Fruit fly (Drosophila melanogaster) whole organism, embryonic: Measurements from ENCODE around the gene Rpn12.
A peak's percentile ranks its signal among the peaks of the same experiment; 100 is the strongest.

ENCODE experiments used
- Abd-B ChIP-seq: fragments of 200-800 bp; sonication (Bioruptor generic); optimal IDR thresholded peaks from 2 replicates; lab custom pipeline; 2018; ENCODE audit warnings: missing biosample characterization, mild to moderate bottlenecking, missing genetic modification characterization, moderate library complexity
- Atf-2 ChIP-seq: fragments of 200-800 bp; sonication (Bioruptor generic); optimal IDR thresholded peaks from 2 replicates; lab custom pipeline; 2016; ENCODE audit warnings: missing biosample characterization, missing genetic modification characterization
- CG1024 ChIP-seq: fragments of 200-800 bp; sonication (Bioruptor generic); IDR thresholded peaks from 2 replicates; pipeline ENCODE4 v1.3.6; 2022; ENCODE audit warnings: missing biosample characterization, missing genetic modification characterization
- CG11247 ChIP-seq: fragments of 200-800 bp; sonication (Bioruptor generic); IDR thresholded peaks from 2 replicates; pipeline ENCODE4 v1.3.6; 2022; ENCODE audit warnings: missing biosample characterization, missing genetic modification characterization
- CG12299 ChIP-seq: fragments of 200-800 bp; sonication (Bioruptor generic); optimal IDR thresholded peaks from 2 replicates; lab custom pipeline; 2018; ENCODE audit warnings: missing biosample characterization, mild to moderate bottlenecking, missing genetic modification characterization
- CG12744 ChIP-seq: fragments of 200-800 bp; sonication (Bioruptor generic); optimal IDR thresholded peaks from 2 replicates; lab custom pipeline; 2016; ENCODE audit warnings: missing biosample characterization, missing genetic modification characterization
- CG13296 ChIP-seq: fragments of 200-800 bp; sonication (Bioruptor generic); optimal IDR thresholded peaks from 3 replicates; lab custom pipeline; 2018; ENCODE audit warnings: missing biosample characterization, mild to moderate bottlenecking, missing genetic modification characterization
- CG15479 ChIP-seq: fragments of 200-800 bp; sonication (Bioruptor generic); optimal IDR thresholded peaks from 3 replicates; lab custom pipeline; 2019; ENCODE audit warnings: missing biosample characterization, mild to moderate bottlenecking, missing genetic modification characterization, moderate library complexity
- CG17361 ChIP-seq: fragments of 200-800 bp; sonication (Bioruptor generic); IDR thresholded peaks from 3 replicates; pipeline ENCODE4 v1.3.6; 2022; ENCODE audit warnings: missing biosample characterization, missing genetic modification characterization
- CG17568 ChIP-seq: fragments of 200-800 bp; sonication (Bioruptor generic); optimal IDR thresholded peaks from 2 replicates; lab custom pipeline; 2018; ENCODE audit warnings: missing biosample characterization, mild to moderate bottlenecking, missing genetic modification characterization, moderate library complexity
- CG2116 ChIP-seq: fragments of 200-800 bp; sonication (Bioruptor generic); optimal IDR thresholded peaks from 3 replicates; lab custom pipeline; 2018; ENCODE audit warnings: missing biosample characterization, mild to moderate bottlenecking, missing genetic modification characterization
- CG2202 ChIP-seq: fragments of 200-800 bp; sonication (Bioruptor generic); optimal IDR thresholded peaks from 2 replicates; lab custom pipeline; 2018; ENCODE audit warnings: missing biosample characterization, mild to moderate bottlenecking, missing genetic modification characterization
- CG3065 ChIP-seq: fragments of 200-800 bp; sonication (Bioruptor generic); optimal IDR thresholded peaks from 2 replicates; lab custom pipeline; 2016; ENCODE audit warnings: missing biosample characterization, missing genetic modification characterization
- CG3407 ChIP-seq: fragments of 200-800 bp; sonication (Bioruptor generic); optimal IDR thresholded peaks from 2 replicates; lab custom pipeline; 2018; ENCODE audit warnings: missing biosample characterization, mild to moderate bottlenecking, missing genetic modification characterization
- CG3838 ChIP-seq: fragments of 200-800 bp; sonication (Bioruptor generic); optimal IDR thresholded peaks from 3 replicates; lab custom pipeline; 2016; ENCODE audit warnings: missing biosample characterization, missing genetic modification characterization
- CG4617 ChIP-seq: fragments of 200-800 bp; sonication (Bioruptor generic); optimal IDR thresholded peaks from 3 replicates; lab custom pipeline; 2016; ENCODE audit warnings: missing biosample characterization, missing genetic modification characterization, borderline replicate concordance
- CG4820 ChIP-seq: fragments of 200-800 bp; sonication (Bioruptor generic); optimal IDR thresholded peaks from 3 replicates; lab custom pipeline; 2016; ENCODE audit warnings: missing biosample characterization, missing genetic modification characterization
- CG6854 ChIP-seq: fragments of 200-800 bp; sonication (Bioruptor generic); optimal IDR thresholded peaks from 3 replicates; lab custom pipeline; 2017; ENCODE audit warnings: missing biosample characterization, mild to moderate bottlenecking, missing genetic modification characterization
- CG7357 ChIP-seq: fragments of 200-800 bp; sonication (Bioruptor generic); IDR thresholded peaks from 3 replicates; pipeline ENCODE4 v1.3.6; 2022; ENCODE audit warnings: missing biosample characterization, missing genetic modification characterization
- CG9727 ChIP-seq: fragments of 200-800 bp; sonication (Bioruptor generic); optimal IDR thresholded peaks from 3 replicates; lab custom pipeline; 2017; ENCODE audit warnings: missing biosample characterization, mild to moderate bottlenecking, missing genetic modification characterization
- CG9817 ChIP-seq: fragments of 200-800 bp; sonication (Bioruptor generic); optimal IDR thresholded peaks from 2 replicates; lab custom pipeline; 2018; ENCODE audit warnings: missing biosample characterization, mild to moderate bottlenecking, missing genetic modification characterization, moderate library complexity
- CoRest ChIP-seq: fragments of 200-800 bp; sonication (Bioruptor generic); optimal IDR thresholded peaks from 3 replicates; lab custom pipeline; 2018; ENCODE audit warnings: missing biosample characterization, mild to moderate bottlenecking, missing genetic modification characterization, moderate library complexity
- CrebB ChIP-seq: fragments of 200-800 bp; sonication (Bioruptor generic); optimal IDR thresholded peaks from 3 replicates; lab custom pipeline; 2018; ENCODE audit warnings: missing biosample characterization, mild to moderate bottlenecking, missing genetic modification characterization
- D19B ChIP-seq: fragments of 200-800 bp; sonication (Bioruptor generic); optimal IDR thresholded peaks from 2 replicates; lab custom pipeline; 2017; ENCODE audit warnings: missing biosample characterization, mild to moderate bottlenecking, missing genetic modification characterization
- Dfd ChIP-seq, 2 experiments: fragments of >200 bp; optimal IDR thresholded peaks; 2 replicates each; lab custom pipeline; 2017; ENCODE audit warnings: missing biosample characterization in 2 of 2, missing genetic modification characterization in 2 of 2
- Dll ChIP-seq: fragments of 200-800 bp; sonication (Bioruptor generic); IDR thresholded peaks from 4 replicates; pipeline ENCODE4 v1.3.6; 2022; ENCODE audit warnings: missing biosample characterization, missing genetic modification characterization; ENCODE audit not compliant: partially characterized antibody
- Eip74EF ChIP-seq, 2 experiments: fragments of 200-800 bp in 1 of 2; fragments of >200 bp in 1 of 2; sonication (Bioruptor generic) in 1 of 2; optimal IDR thresholded peaks; 2 replicates each; lab custom pipeline; 2017 to 2019; ENCODE audit warnings: missing biosample characterization in 2 of 2, missing genetic modification characterization in 2 of 2, mild to moderate bottlenecking in 1 of 2, moderate library complexity in 1 of 2
- HLHmδ ChIP-seq: fragments of 200-800 bp; sonication (Bioruptor generic); optimal IDR thresholded peaks from 2 replicates; lab custom pipeline; 2018; ENCODE audit warnings: missing biosample characterization, mild to moderate bottlenecking, missing genetic modification characterization, moderate library complexity
- MBD-R2 ChIP-seq: fragments of 200-800 bp; sonication (Bioruptor generic); IDR thresholded peaks from 2 replicates; pipeline ENCODE4 v1.3.6; 2022; ENCODE audit warnings: missing biosample characterization, missing genetic modification characterization
- NK7.1 ChIP-seq: fragments of 200-800 bp; sonication (Bioruptor generic); optimal IDR thresholded peaks from 3 replicates; lab custom pipeline; 2016; ENCODE audit warnings: missing biosample characterization, missing genetic modification characterization
- Ravus ChIP-seq: fragments of 200-800 bp; sonication (Bioruptor generic); IDR thresholded peaks from 2 replicates; pipeline ENCODE4 v1.3.6; 2022; ENCODE audit warnings: missing biosample characterization, missing genetic modification characterization
- ash1 ChIP-seq: fragments of 200-800 bp; sonication (Bioruptor generic); optimal IDR thresholded peaks from 2 replicates; lab custom pipeline; 2018; ENCODE audit warnings: missing biosample characterization, mild to moderate bottlenecking, missing genetic modification characterization
- ci ChIP-seq: fragments of 200-800 bp; sonication (Bioruptor generic); IDR thresholded peaks from 3 replicates; pipeline ENCODE4 v1.3.6; 2022; ENCODE audit warnings: missing biosample characterization, missing genetic modification characterization
- dysf ChIP-seq: fragments of 200-800 bp; sonication (Bioruptor generic); IDR thresholded peaks from 3 replicates; pipeline ENCODE4 v1.3.6; 2022; ENCODE audit warnings: missing biosample characterization, missing genetic modification characterization
- fd102C ChIP-seq: fragments of 200-800 bp; sonication (Bioruptor generic); optimal IDR thresholded peaks from 2 replicates; lab custom pipeline; 2018; ENCODE audit warnings: missing biosample characterization, mild to moderate bottlenecking, missing genetic modification characterization, moderate library complexity
- fd64A ChIP-seq: fragments of 200-800 bp; sonication (Bioruptor generic); optimal IDR thresholded peaks from 3 replicates; lab custom pipeline; 2018; ENCODE audit warnings: missing biosample characterization, mild to moderate bottlenecking, missing genetic modification characterization
- ftz-f1 ChIP-seq: fragments of 200-800 bp; sonication (Bioruptor generic); optimal IDR thresholded peaks from 2 replicates; lab custom pipeline; 2016; ENCODE audit warnings: missing biosample characterization, missing genetic modification characterization
- gro ChIP-seq: fragments of 200-800 bp; sonication (Bioruptor generic); optimal IDR thresholded peaks from 2 replicates; lab custom pipeline; 2016; ENCODE audit warnings: missing biosample characterization, missing genetic modification characterization
- hth ChIP-seq: fragments of >200 bp; optimal IDR thresholded peaks from 2 replicates; lab custom pipeline; 2017; ENCODE audit warnings: inconsistent platforms
- jigr1 ChIP-seq: fragments of 200-800 bp; sonication (Bioruptor generic); IDR thresholded peaks from 3 replicates; pipeline ENCODE4 v1.3.6; 2022; ENCODE audit warnings: missing biosample characterization, missing genetic modification characterization
- mld ChIP-seq: fragments of 200-800 bp; sonication (Bioruptor generic); IDR thresholded peaks from 3 replicates; pipeline ENCODE4 v1.3.6; 2022; ENCODE audit warnings: missing biosample characterization, missing genetic modification characterization; ENCODE audit not compliant: partially characterized antibody
- otp ChIP-seq: fragments of 200-800 bp; sonication (Bioruptor generic); IDR thresholded peaks from 3 replicates; pipeline ENCODE4, ENCODE4 v1.3.6; 2022; ENCODE audit warnings: missing biosample characterization, missing genetic modification characterization
- psq ChIP-seq: fragments of 200-800 bp; sonication (Bioruptor generic); optimal IDR thresholded peaks from 2 replicates; lab custom pipeline; 2017; ENCODE audit warnings: missing biosample characterization, missing genetic modification characterization
- pum ChIP-seq: fragments of 200-800 bp; sonication (Bioruptor generic); optimal IDR thresholded peaks from 2 replicates; lab custom pipeline; 2016; ENCODE audit warnings: missing biosample characterization, missing genetic modification characterization
- sc ChIP-seq, 3 experiments: fragments of >200 bp in 2 of 3; fragments of 200-800 bp in 1 of 3; sonication (Bioruptor generic) in 1 of 3; optimal IDR thresholded peaks; 2 replicates in 2 of 3; 3 replicates in 1 of 3; lab custom pipeline; 2017; ENCODE audit warnings: mild to moderate bottlenecking in 1 of 3, missing biosample characterization in 1 of 3, missing genetic modification characterization in 1 of 3, missing genetic modification reagents in 1 of 3
- stwl ChIP-seq: fragments of 200-800 bp; sonication (Bioruptor generic); optimal IDR thresholded peaks from 3 replicates; lab custom pipeline; 2018; ENCODE audit warnings: missing biosample characterization, mild to moderate bottlenecking, missing genetic modification characterization, moderate library complexity
- tin ChIP-seq: fragments of 200-800 bp; sonication (Bioruptor generic); optimal IDR thresholded peaks from 3 replicates; lab custom pipeline; 2016; ENCODE audit warnings: missing biosample characterization, missing genetic modification characterization
- trem ChIP-seq: fragments of 200-800 bp; optimal IDR thresholded peaks from 3 replicates; lab custom pipeline; 2019; ENCODE audit warnings: missing biosample characterization, mild to moderate bottlenecking, missing genetic modification characterization, moderate library complexity
- vfl ChIP-seq: fragments of 200-800 bp; sonication (Bioruptor generic); optimal IDR thresholded peaks from 2 replicates; lab custom pipeline; 2016; ENCODE audit warnings: missing biosample characterization, missing genetic modification characterization
- vnd ChIP-seq: fragments of 200-800 bp; sonication (Bioruptor generic); IDR thresholded peaks from 3 replicates; pipeline ENCODE4 v1.3.6; 2022; ENCODE audit warnings: missing biosample characterization, missing genetic modification characterization; ENCODE audit not compliant: partially characterized antibody
- wor ChIP-seq: fragments of 200-800 bp; sonication (Bioruptor generic); IDR thresholded peaks from 2 replicates; pipeline ENCODE4 v1.3.6; 2022; ENCODE audit warnings: missing biosample characterization, missing genetic modification characterization

Rpn12 gene

DNA sequence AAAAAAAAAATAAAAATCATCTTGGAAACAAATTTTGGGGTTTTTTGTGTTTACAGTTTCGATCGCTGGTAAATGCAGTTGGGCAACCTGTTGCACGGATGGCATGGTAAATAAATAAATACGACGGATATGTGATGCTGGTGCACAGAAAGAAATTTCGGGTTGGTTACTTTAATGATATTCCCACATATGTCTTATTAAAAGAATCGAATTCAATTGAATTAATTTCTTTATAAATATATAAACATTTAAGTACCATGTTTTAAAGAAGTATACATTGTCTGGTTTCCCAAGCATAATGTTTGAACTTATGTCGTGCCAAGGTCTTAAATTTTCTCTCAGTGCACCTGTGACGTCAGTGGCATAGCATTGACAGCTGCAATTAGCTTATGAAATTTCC, 15.3 kb upstream of the Rpn12 start (continued):
- TF ChIP-seq CG9817 (tag; lab: Kevin White, UChicago) (peak; percentile 18), otp (GFP tag; lab: Robert Waterston, UW) (peak; percentile 55; the same call in 2 of the 3 replicates), tin (GFP tag; lab: Kevin White, UChicago) (peak; percentile 44), fd64A (GFP tag; lab: Kevin White, UChicago) (peak; percentile 77), CG9727 (peak; percentile 53), vnd (no peak), dysf (peak; percentile 57; the same call in 2 of the 3 replicates), CG12299 (tag; lab: Kevin White, UChicago) (peak; percentile 60), stwl (tag; lab: Kevin White, UChicago) (no peak), CG17361 (peak; percentile 73), CG2116 (GFP tag; lab: Kevin White, UChicago) (peak; percentile 11), CG3407 (GFP tag; lab: Kevin White, UChicago) (peak; percentile 51), hth (lab: Kevin White, UChicago) (no peak), HLHmδ (GFP tag; lab: Kevin White, UChicago) (no peak), Ravus (GFP tag; lab: Robert Waterston, UW) (no peak), D19B (GFP tag; lab: Kevin White, UChicago) (no peak), sc (optimal IDR thresholded peaks at IDR 0.05; lab: Kevin White, UChicago) (no peak), sc (GFP tag; optimal IDR thresholded peaks at IDR 0.05; lab: Kevin White, UChicago) (peak; percentile 48), wor (GFP tag; lab: Robert Waterston, UW) (peak; percentile 39; the same call in 1 of the 2 replicates), Atf-2 (GFP tag; lab: Kevin White, UChicago) (no peak), CG15479 (GFP tag; lab: Kevin White, UChicago) (no peak), CG13296 (GFP tag; lab: Kevin White, UChicago) (peak; percentile 44), mld (GFP tag; lab: Robert Waterston, UW) (no peak), CG12744 (GFP tag; lab: Kevin White, UChicago) (no peak), vfl (GFP tag; lab: Kevin White, UChicago) (no peak), CG6854 (GFP tag; lab: Kevin White, UChicago) (no peak), CG3065 (GFP tag; lab: Kevin White, UChicago) (peak; percentile 38), NK7.1 (no peak), CG4820 (GFP tag; lab: Kevin White, UChicago) (peak; percentile 48), ci (GFP tag; lab: Robert Waterston, UW) (peak; percentile 85), fd102C (no peak), CoRest (tag; lab: Kevin White, UChicago) (peak; percentile 73), ash1 (GFP tag; lab: Kevin White, UChicago) (no peak), Abd-B (GFP tag; lab: Kevin White, UChicago) (peak; percentile 57), CG11247 (no peak), Eip74EF (GFP tag; optimal IDR thresholded peaks at IDR 0.05; lab: Kevin White, UChicago) (peak in 1 of 2 experiments; percentile 70), pum (GFP tag; lab: Kevin White, UChicago) (no peak), MBD-R2 (GFP tag; lab: Robert Waterston, UW) (no peak), gro (GFP tag; lab: Kevin White, UChicago) (no peak), Dfd (GFP tag; optimal IDR thresholded peaks at IDR 0.05; lab: Kevin White, UChicago) (no peak), CG1024 (GFP tag; lab: Robert Waterston, UW) (peak; percentile 32; the same call in 1 of the 2 replicates), ftz-f1 (GFP tag; lab: Kevin White, UChicago) (no peak), psq (GFP tag; lab: Kevin White, UChicago) (no peak), CG4617 (GFP tag; lab: Kevin White, UChicago) (no peak), CrebB (tag; lab: Kevin White, UChicago) (no peak), CG17568 (GFP tag; lab: Kevin White, UChicago) (peak; percentile 12), trem (tag; lab: Kevin White, UChicago) (peak; percentile 61), Dll (GFP tag; lab: Robert Waterston, UW) (no peak), jigr1 (GFP tag; lab: Robert Waterston, UW) (no peak), CG7357 (GFP tag; lab: Robert Waterston, UW) (no peak), CG3838 (GFP tag; lab: Kevin White, UChicago) (no peak), CG2202 (tag; lab: Kevin White, UChicago) (peak; percentile 63)
